Fruit fly (Drosophila melanogaster) whole organism, embryonic: ENCODE data around the gene Cdc6.

Experiments
- Ada2b ChIP-seq: fragments of 200-800 bp; sonication (Bioruptor generic); IDR thresholded peaks from 2 replicates; pipeline ENCODE4 v1.3.6; 2022; ENCODE audit warnings: missing biosample characterization, missing genetic modification characterization
- Bgb ChIP-seq: fragments of 200-800 bp; sonication (Bioruptor generic); IDR thresholded peaks from 2 replicates; pipeline ENCODE4 v1.3.6; 2022; ENCODE audit warnings: missing biosample characterization, missing genetic modification characterization; ENCODE audit not compliant: partially characterized antibody
- Blimp-1 ChIP-seq: fragments of 200-800 bp; sonication (Bioruptor generic); optimal IDR thresholded peaks from 3 replicates; lab custom pipeline; 2018; ENCODE audit warnings: missing biosample characterization, missing genetic modification characterization, mild to moderate bottlenecking, moderate library complexity, missing genetic modification reagents
- CG11504 ChIP-seq: fragments of 200-800 bp; sonication (Bioruptor generic); optimal IDR thresholded peaks from 3 replicates; lab custom pipeline; 2019; ENCODE audit warnings: missing biosample characterization, mild to moderate bottlenecking, missing genetic modification characterization, moderate library complexity
- CG11560 ChIP-seq: fragments of 200-800 bp; sonication (Bioruptor generic); IDR thresholded peaks from 3 replicates; pipeline ENCODE4 v1.3.6; 2022; ENCODE audit warnings: missing biosample characterization, missing genetic modification characterization
- CG11695 ChIP-seq: fragments of 200-800 bp; sonication (Bioruptor generic); IDR thresholded peaks from 3 replicates; pipeline ENCODE4 v1.3.6; 2022; ENCODE audit warnings: missing biosample characterization, missing genetic modification characterization
- CG11723 ChIP-seq: fragments of 200-800 bp; sonication (Bioruptor generic); optimal IDR thresholded peaks from 2 replicates; lab custom pipeline; 2017; ENCODE audit warnings: missing biosample characterization, mild to moderate bottlenecking, missing genetic modification characterization
- CG12071 ChIP-seq: fragments of 200-800 bp; sonication (Bioruptor generic); optimal IDR thresholded peaks from 3 replicates; lab custom pipeline; 2018; ENCODE audit warnings: missing biosample characterization, mild to moderate bottlenecking, missing genetic modification characterization
- CG13287 ChIP-seq: fragments of 200-800 bp; sonication (Bioruptor generic); IDR thresholded peaks from 2 replicates; pipeline ENCODE4 v1.3.6; 2022; ENCODE audit warnings: missing biosample characterization, missing genetic modification characterization; ENCODE audit not compliant: partially characterized antibody
- CG13424 ChIP-seq: fragments of 200-800 bp; sonication (Bioruptor generic); optimal IDR thresholded peaks from 2 replicates; lab custom pipeline; 2019; ENCODE audit warnings: missing biosample characterization, mild to moderate bottlenecking, missing genetic modification characterization, moderate library complexity
- CG14441 ChIP-seq: fragments of 200-800 bp; sonication (Bioruptor generic); IDR thresholded peaks from 2 replicates; pipeline ENCODE4 v1.3.6; 2022; ENCODE audit warnings: missing biosample characterization, missing genetic modification characterization
- CG15514 ChIP-seq: fragments of 200-800 bp; sonication (Bioruptor generic); optimal IDR thresholded peaks from 3 replicates; lab custom pipeline; 2017; ENCODE audit warnings: missing biosample characterization, missing genetic modification characterization, mild to moderate bottlenecking, moderate library complexity, missing genetic modification reagents
- CG16813 ChIP-seq: fragments of 200-800 bp; sonication (Bioruptor generic); IDR thresholded peaks from 3 replicates; pipeline ENCODE4 v1.3.6; 2022; ENCODE audit warnings: missing biosample characterization, missing genetic modification characterization; ENCODE audit not compliant: partially characterized antibody
- CG2712 ChIP-seq: fragments of 200-800 bp; optimal IDR thresholded peaks from 3 replicates; lab custom pipeline; 2019; ENCODE audit warnings: missing biosample characterization, mild to moderate bottlenecking, missing genetic modification characterization, moderate library complexity
- CG2875 ChIP-seq: fragments of 200-800 bp; sonication (Bioruptor generic); optimal IDR thresholded peaks from 2 replicates; lab custom pipeline; 2017; ENCODE audit warnings: missing biosample characterization, mild to moderate bottlenecking, missing genetic modification characterization, missing genetic modification reagents
- CG33213 ChIP-seq: fragments of 200-800 bp; sonication (Bioruptor generic); optimal IDR thresholded peaks from 3 replicates; lab custom pipeline; 2016; ENCODE audit warnings: missing biosample characterization, missing genetic modification characterization
- CG4424 ChIP-seq: fragments of 200-800 bp; sonication (Bioruptor generic); optimal IDR thresholded peaks from 3 replicates; lab custom pipeline; 2016; ENCODE audit warnings: missing biosample characterization, missing genetic modification characterization
- CG6175 ChIP-seq: fragments of 200-800 bp; sonication (Bioruptor generic); IDR thresholded peaks from 3 replicates; pipeline ENCODE4 v1.3.6; 2022; ENCODE audit warnings: missing biosample characterization, missing genetic modification characterization
- CG7963 ChIP-seq: fragments of 200-800 bp; sonication (Bioruptor generic); IDR thresholded peaks from 3 replicates; pipeline ENCODE4 v1.3.6; 2022; ENCODE audit warnings: missing biosample characterization, missing genetic modification characterization; ENCODE audit not compliant: partially characterized antibody
- CG8281 ChIP-seq: fragments of 200-800 bp; sonication (Bioruptor generic); optimal IDR thresholded peaks from 2 replicates; lab custom pipeline; 2018; ENCODE audit warnings: missing biosample characterization, mild to moderate bottlenecking, missing genetic modification characterization, moderate library complexity
- CG9876 ChIP-seq: fragments of 200-800 bp; sonication (Bioruptor generic); optimal IDR thresholded peaks from 2 replicates; lab custom pipeline; 2016; ENCODE audit warnings: missing biosample characterization, missing genetic modification characterization
- Dll ChIP-seq: fragments of 200-800 bp; sonication (Bioruptor generic); IDR thresholded peaks from 4 replicates; pipeline ENCODE4 v1.3.6; 2022; ENCODE audit warnings: missing biosample characterization, missing genetic modification characterization; ENCODE audit not compliant: partially characterized antibody
- Drgx ChIP-seq: fragments of 200-800 bp; sonication (Bioruptor generic); IDR thresholded peaks from 2 replicates; pipeline ENCODE4 v1.3.6; 2022; ENCODE audit warnings: missing biosample characterization, missing genetic modification characterization
- Ets97D ChIP-seq: fragments of 200-800 bp; sonication (Bioruptor generic); optimal IDR thresholded peaks from 3 replicates; lab custom pipeline; 2016; ENCODE audit warnings: missing biosample characterization, missing genetic modification characterization
- HmgD ChIP-seq: fragments of 200-800 bp; sonication (Bioruptor generic); optimal IDR thresholded peaks from 3 replicates; lab custom pipeline; 2016; ENCODE audit warnings: missing biosample characterization, missing genetic modification characterization
- Hr3 ChIP-seq: fragments of 200-800 bp; sonication (Bioruptor generic); optimal IDR thresholded peaks from 3 replicates; lab custom pipeline; 2016; ENCODE audit warnings: missing biosample characterization, missing genetic modification characterization
- Hr78 ChIP-seq, 2 experiments: fragments of 200-800 bp in 1 of 2; fragments of >200 bp in 1 of 2; sonication (Bioruptor generic) in 1 of 2; optimal IDR thresholded peaks; 2 replicates each; lab custom pipeline; 2017 to 2019; ENCODE audit warnings: missing biosample characterization in 2 of 2, missing genetic modification characterization in 2 of 2, mild to moderate bottlenecking in 1 of 2, moderate library complexity in 1 of 2
- Mad ChIP-seq: fragments of 200-800 bp; sonication (Bioruptor generic); optimal IDR thresholded peaks from 2 replicates; lab custom pipeline; 2016; ENCODE audit warnings: missing biosample characterization, missing genetic modification characterization
- NFAT ChIP-seq: fragments of 200-800 bp; sonication (Bioruptor generic); IDR thresholded peaks from 2 replicates; pipeline ENCODE4 v1.3.6; 2022; ENCODE audit warnings: missing biosample characterization, missing genetic modification characterization
- Rfx ChIP-seq: fragments of 200-800 bp; sonication (Bioruptor generic); IDR thresholded peaks from 2 replicates; pipeline ENCODE4 v1.3.6; 2022; ENCODE audit warnings: missing biosample characterization, missing genetic modification characterization
- Sry-δ ChIP-seq: fragments of 200-800 bp; sonication (Bioruptor generic); optimal IDR thresholded peaks from 2 replicates; lab custom pipeline; 2016; ENCODE audit warnings: missing biosample characterization, missing genetic modification characterization
- abd-A ChIP-seq: fragments of 200-800 bp; sonication (Bioruptor generic); optimal IDR thresholded peaks from 3 replicates; lab custom pipeline; 2019; ENCODE audit warnings: missing biosample characterization, mild to moderate bottlenecking, missing genetic modification characterization, moderate library complexity
- dm ChIP-seq: fragments of 200-800 bp; sonication (Bioruptor generic); optimal IDR thresholded peaks from 3 replicates; lab custom pipeline; 2016; ENCODE audit warnings: missing biosample characterization, missing genetic modification characterization
- ewg ChIP-seq: fragments of 200-800 bp; sonication (Bioruptor generic); optimal IDR thresholded peaks from 3 replicates; lab custom pipeline; 2017; ENCODE audit warnings: mild to moderate bottlenecking, missing biosample characterization, missing genetic modification reagents, missing genetic modification characterization
- gfzf ChIP-seq: fragments of 200-800 bp; sonication (Bioruptor generic); optimal IDR thresholded peaks from 2 replicates; lab custom pipeline; 2016; ENCODE audit warnings: missing biosample characterization, mild to moderate bottlenecking, missing genetic modification characterization, moderate library complexity
- gsb-n ChIP-seq: fragments of 200-800 bp; sonication (Bioruptor generic); optimal IDR thresholded peaks from 3 replicates; lab custom pipeline; 2018; ENCODE audit warnings: missing biosample characterization, mild to moderate bottlenecking, missing genetic modification characterization
- jigr1 ChIP-seq: fragments of 200-800 bp; sonication (Bioruptor generic); IDR thresholded peaks from 3 replicates; pipeline ENCODE4 v1.3.6; 2022; ENCODE audit warnings: missing biosample characterization, missing genetic modification characterization
- knrl ChIP-seq: fragments of 200-800 bp; sonication (Bioruptor generic); IDR thresholded peaks from 3 replicates; pipeline ENCODE4 v1.3.6; 2022; ENCODE audit warnings: missing biosample characterization, missing genetic modification characterization; ENCODE audit not compliant: partially characterized antibody
- lmd ChIP-seq: fragments of 200-800 bp; sonication (Bioruptor generic); IDR thresholded peaks from 2 replicates; pipeline ENCODE4 v1.3.6; 2022; ENCODE audit warnings: missing biosample characterization, missing genetic modification characterization
- mirr ChIP-seq: fragments of 200-800 bp; sonication (Bioruptor generic); optimal IDR thresholded peaks from 3 replicates; lab custom pipeline; 2018; ENCODE audit warnings: missing biosample characterization, mild to moderate bottlenecking, missing genetic modification characterization
- nau ChIP-seq: fragments of 200-800 bp; sonication (Bioruptor generic); optimal IDR thresholded peaks from 3 replicates; lab custom pipeline; 2017; ENCODE audit warnings: missing biosample characterization, mild to moderate bottlenecking, missing genetic modification characterization, missing genetic modification reagents
- nmo ChIP-seq: fragments of 200-800 bp; sonication (Bioruptor generic); optimal IDR thresholded peaks from 2 replicates; lab custom pipeline; 2018; ENCODE audit warnings: missing biosample characterization, mild to moderate bottlenecking, missing genetic modification characterization, moderate library complexity
- odd ChIP-seq: fragments of 200-800 bp; sonication (Bioruptor generic); optimal IDR thresholded peaks from 2 replicates; lab custom pipeline; 2017; ENCODE audit warnings: missing biosample characterization, mild to moderate bottlenecking, missing genetic modification characterization
- sens ChIP-seq: fragments of 200-800 bp; sonication (Bioruptor generic); peaks from one replicate; lab custom pipeline; 2016; ENCODE audit warnings: missing biosample characterization, missing genetic modification characterization
- tx ChIP-seq: fragments of 200-800 bp; sonication (Bioruptor generic); optimal IDR thresholded peaks from 2 replicates; lab custom pipeline; 2016; ENCODE audit warnings: missing biosample characterization, missing genetic modification characterization
- wdn ChIP-seq: fragments of 200-800 bp; sonication (Bioruptor generic); IDR thresholded peaks from 2 replicates; pipeline ENCODE4 v1.3.6; 2022; ENCODE audit warnings: missing biosample characterization, missing genetic modification characterization
- wor ChIP-seq: fragments of 200-800 bp; sonication (Bioruptor generic); IDR thresholded peaks from 2 replicates; pipeline ENCODE4 v1.3.6; 2022; ENCODE audit warnings: missing biosample characterization, missing genetic modification characterization

Gene Cdc6

dm6 chr3L:8633614-8634325 is at the start of gene Cdc6 (continued):
- no peak for TF ChIP-seq abd-A
- no peak for TF ChIP-seq CG8281 (tag; lab: Kevin White, UChicago)
- peak; percentile 47 for TF ChIP-seq Sry-δ (GFP tag; lab: Kevin White, UChicago)
- peak in 1 of 2 experiments; percentile 4 for TF ChIP-seq Hr78 (GFP tag; optimal IDR thresholded peaks at IDR 0.05; lab: Kevin White, UChicago)
- TF ChIP-seq tx (GFP tag; lab: Kevin White, UChicago): peak; percentile 49
- TF ChIP-seq dm: peak; percentile 36
- TF ChIP-seq Mad (GFP tag; lab: Kevin White, UChicago): no peak
- 0 out of 3 replicates have a peak, but pooled peaks have one; percentile 32 for TF ChIP-seq CG7963
- no peak for TF ChIP-seq wor (GFP tag; lab: Robert Waterston, UW)
- TF ChIP-seq NFAT (GFP tag; lab: Robert Waterston, UW): no peak
- TF ChIP-seq Ets97D (GFP tag; lab: Kevin White, UChicago): peak; percentile 20
- peak; percentile 25 for TF ChIP-seq CG15514
- no peak for TF ChIP-seq CG33213 (GFP tag; lab: Kevin White, UChicago)
- peak; percentile 58 for TF ChIP-seq gsb-n (tag; lab: Kevin White, UChicago)
- no peak for TF ChIP-seq CG11695 (GFP tag; lab: Robert Waterston, UW)
- TF ChIP-seq gfzf (GFP tag; lab: Kevin White, UChicago): peak; percentile 11
- 0 out of 3 replicates have a peak, but pooled peaks have one; percentile 21 for TF ChIP-seq knrl (GFP tag; lab: Robert Waterston, UW)
- peak; percentile 53 for TF ChIP-seq CG13287
- no peak for TF ChIP-seq nau (GFP tag; lab: Kevin White, UChicago)
- no peak for TF ChIP-seq HmgD
- no peak for TF ChIP-seq CG4424 (GFP tag; lab: Kevin White, UChicago)
- TF ChIP-seq mirr (GFP tag; lab: Kevin White, UChicago): no peak
- TF ChIP-seq CG11723 (GFP tag; lab: Kevin White, UChicago): no peak
- TF ChIP-seq CG2875 (GFP tag; lab: Kevin White, UChicago): no peak
- TF ChIP-seq Dll (GFP tag; lab: Robert Waterston, UW): peak; percentile 59; the same call in 3 of the 4 replicates
- TF ChIP-seq Bgb: peak; percentile 46; the same call in 1 of the 2 replicates
- TF ChIP-seq nmo (GFP tag; lab: Kevin White, UChicago): peak; percentile 7
- no peak for TF ChIP-seq odd (GFP tag; lab: Kevin White, UChicago)
- peak; percentile 93 for TF ChIP-seq CG11560 (tag; lab: Robert Waterston, UW)
- TF ChIP-seq, all 482 proteins: peak for 61

DNA sequence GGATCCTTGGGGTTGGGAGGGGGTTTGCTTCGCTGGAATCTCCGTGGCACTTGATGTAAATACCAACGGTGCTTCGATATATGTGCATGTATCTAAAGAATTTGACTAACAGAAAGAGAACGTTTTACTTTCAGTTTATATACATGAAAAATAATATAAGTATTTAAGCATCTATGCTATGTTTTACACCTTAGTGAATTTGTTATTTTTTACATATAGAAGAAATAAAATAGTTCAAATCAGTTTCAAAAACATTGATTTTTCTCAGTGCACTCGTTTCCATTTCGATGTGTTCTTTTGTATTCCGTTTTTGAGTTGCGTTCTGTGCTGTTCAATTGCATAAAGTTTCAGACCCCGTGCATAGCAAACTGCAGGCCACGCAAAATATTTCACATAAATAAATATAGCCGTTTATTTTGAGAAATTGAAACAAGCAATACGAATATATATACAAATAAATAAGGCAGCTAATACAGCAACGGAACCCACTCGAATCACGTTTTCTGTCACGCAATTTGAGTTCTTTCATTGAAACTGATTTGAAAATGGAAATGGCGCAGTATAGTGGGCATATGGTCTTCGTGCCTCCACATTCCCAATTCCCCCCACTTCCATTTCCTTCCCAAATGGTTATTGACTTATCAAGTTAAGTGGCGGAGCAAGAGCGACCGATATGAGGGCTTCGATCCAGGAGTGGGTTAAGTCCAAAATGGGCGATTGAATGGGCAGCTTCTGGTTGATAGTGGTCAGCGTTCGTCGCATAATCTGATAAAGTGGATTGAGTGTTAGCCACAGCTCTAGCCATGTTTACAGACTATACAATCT is 48.9 kb upstream of the Cdc6 start:
- TF ChIP-seq CG13424 (tag; lab: Kevin White, UChicago) (no peak), Ada2b (GFP tag; lab: Robert Waterston, UW) (peak; percentile 34; the same call in 1 of the 2 replicates), CG11504 (tag; lab: Kevin White, UChicago) (peak; percentile 3), CG12071 (no peak), Rfx (GFP tag; lab: Robert Waterston, UW) (no peak; the same call in 1 of the 2 replicates), CG14441 (no peak), jigr1 (GFP tag; lab: Robert Waterston, UW) (no peak), CG11695 (GFP tag; lab: Robert Waterston, UW) (0 out of 3 replicates have a peak, but pooled peaks have one; percentile 50), sens (peak; percentile 0), lmd (peak; percentile 17; the same call in 1 of the 2 replicates), CG6175 (peak; percentile 13; the same call in 1 of the 3 replicates), CG2712 (tag; lab: Kevin White, UChicago) (peak; percentile 20), ewg (GFP tag; lab: Kevin White, UChicago) (no peak), CG9876 (GFP tag; lab: Kevin White, UChicago) (no peak), CG16813 (GFP tag; lab: Robert Waterston, UW) (no peak), Drgx (no peak), wdn (no peak), Hr3 (GFP tag; lab: Kevin White, UChicago) (no peak), Blimp-1 (GFP tag; lab: Kevin White, UChicago) (peak; percentile 9)
